Fruit fly (Drosophila melanogaster) whole organism, prepupa: ENCODE measurements around the gene del.

Experiments used
- CG9139 ChIP-seq: fragments of 200-800 bp; sonication (Bioruptor generic); optimal IDR thresholded peaks from 3 replicates; lab custom pipeline; 2017; ENCODE audit warnings: missing biosample characterization, mild to moderate bottlenecking, missing genetic modification characterization
- esn ChIP-seq: fragments of 200-800 bp; sonication (Bioruptor generic); optimal IDR thresholded peaks from 2 replicates; lab custom pipeline; 2016; ENCODE audit warnings: missing biosample characterization, mild to moderate bottlenecking, missing genetic modification characterization, moderate library complexity

DNA sequence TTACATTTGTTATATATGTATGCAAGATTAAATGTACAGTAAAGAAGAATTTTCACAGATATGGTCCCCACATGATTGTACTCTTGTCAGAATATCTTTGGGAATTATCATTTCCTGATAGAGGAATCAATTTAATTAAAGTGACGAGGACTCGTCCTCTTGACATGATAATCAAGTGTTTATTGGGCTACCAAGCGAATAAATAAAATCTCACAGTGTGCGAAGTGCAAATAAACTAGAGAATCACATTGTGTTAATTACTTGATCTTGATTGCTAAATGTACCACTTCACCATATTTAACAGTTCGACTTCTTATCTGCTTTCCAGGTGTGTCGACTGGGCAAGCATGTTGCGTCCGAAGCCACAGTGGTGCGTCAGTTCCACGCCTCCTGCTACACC lies 21.5 kb upstream of the del start:
- TF ChIP-seq esn (no peak), CG9139 (no peak)
